Fruit fly (Drosophila melanogaster): Measurements from ENCODE around the gene moody.

DNA sequence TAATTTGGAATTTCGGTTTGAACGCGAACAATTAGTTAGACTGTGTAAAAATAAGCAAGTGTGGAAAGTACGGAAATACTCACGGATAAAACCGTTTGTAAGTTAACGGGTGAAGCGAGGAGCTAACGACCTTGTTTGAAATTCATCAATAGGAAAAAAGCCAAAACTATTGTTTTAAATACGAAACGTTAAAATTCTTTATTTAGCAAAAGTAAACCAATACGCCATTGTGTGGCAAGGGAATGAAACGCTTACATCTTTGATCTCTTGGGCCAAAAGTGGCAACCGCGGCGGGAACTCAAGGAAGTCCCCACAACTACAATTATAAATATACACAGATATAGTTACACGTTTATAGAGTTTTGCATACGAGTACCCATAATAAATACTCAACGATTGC lies 16.3 kb upstream of the moody start, which contains the start of gene CG14054:
- TF ChIP-seq bab1 (GFP tag; optimal IDR thresholded peaks at IDR 0.05) (no peak), CG7101 (tag; optimal IDR thresholded peaks at IDR 0.05) (no peak), cic (GFP tag; optimal IDR thresholded peaks at IDR 0.05) (no peak), cnc (optimal IDR thresholded peaks at IDR 0.05) (no peak), Clk (GFP tag; optimal IDR thresholded peaks at IDR 0.05) (no peak), CG11617 (GFP tag; optimal IDR thresholded peaks at IDR 0.05) (no peak), ovo (GFP tag; optimal IDR thresholded peaks at IDR 0.05) (no peak)
